Fruit fly (Drosophila melanogaster) whole organism, embryonic: Measurements from ENCODE around the gene cu.

Experiments used
- CG3163 ChIP-seq: fragments of 200-800 bp; sonication (Bioruptor generic); optimal IDR thresholded peaks from 3 replicates; lab custom pipeline; 2016; ENCODE audit warnings: missing biosample characterization, missing genetic modification characterization
- CG3726 ChIP-seq: fragments of 200-800 bp; sonication (Bioruptor generic); IDR thresholded peaks from 3 replicates; pipeline ENCODE4, ENCODE4 v1.3.6; 2022; ENCODE audit warnings: missing biosample characterization, missing genetic modification characterization
- CG7357 ChIP-seq: fragments of 200-800 bp; sonication (Bioruptor generic); IDR thresholded peaks from 3 replicates; pipeline ENCODE4 v1.3.6; 2022; ENCODE audit warnings: missing biosample characterization, missing genetic modification characterization
- HmgZ ChIP-seq: fragments of 200-800 bp; sonication (Bioruptor generic); optimal IDR thresholded peaks from 2 replicates; lab custom pipeline; 2018; ENCODE audit warnings: missing biosample characterization, mild to moderate bottlenecking, missing genetic modification characterization
- dimm ChIP-seq: fragments of 200-800 bp; sonication (Bioruptor generic); IDR thresholded peaks from 2 replicates; pipeline ENCODE4 v1.3.6; 2022; ENCODE audit warnings: missing biosample characterization, missing genetic modification characterization
- h ChIP-seq: fragments of >200 bp; optimal IDR thresholded peaks from 2 replicates; lab custom pipeline; 2017
- pan ChIP-seq, 4 experiments: fragments of >200 bp in 3 of 4; fragments of 200-800 bp in 1 of 4; sonication (Bioruptor generic) in 1 of 4; optimal IDR thresholded peaks in 3 of 4; IDR thresholded peaks in 1 of 4; 2 replicates each; pipeline versions ENCODE4 v1.3.6 to Lab custom; 2017 to 2022; ENCODE audit warnings: missing biosample characterization in 2 of 4, missing genetic modification characterization in 2 of 4, mixed read lengths in 1 of 4

dm6 chr3R:11222587-11222986 is 25.2 kb downstream of the cu start:
- no peak for TF ChIP-seq dimm (GFP tag; lab: Robert Waterston, UW)
- TF ChIP-seq pan (optimal IDR thresholded peaks at IDR 0.05; lab: Kevin White, UChicago) = no peak
- no peak for TF ChIP-seq pan (GFP tag; optimal IDR thresholded peaks at IDR 0.05 in 1 of 2, IDR thresholded peaks at IDR 0.05 in 1 of 2)
- no peak for TF ChIP-seq CG7357
- TF ChIP-seq CG3163 (GFP tag; lab: Kevin White, UChicago) = no peak
- TF ChIP-seq h (lab: Kevin White, UChicago) = no peak
- TF ChIP-seq HmgZ = no peak
- TF ChIP-seq CG3726 (GFP tag; lab: Robert Waterston, UW) = no peak
